Worm (Caenorhabditis elegans): ENCODE measurements around the gene rbm-26.

DNA sequence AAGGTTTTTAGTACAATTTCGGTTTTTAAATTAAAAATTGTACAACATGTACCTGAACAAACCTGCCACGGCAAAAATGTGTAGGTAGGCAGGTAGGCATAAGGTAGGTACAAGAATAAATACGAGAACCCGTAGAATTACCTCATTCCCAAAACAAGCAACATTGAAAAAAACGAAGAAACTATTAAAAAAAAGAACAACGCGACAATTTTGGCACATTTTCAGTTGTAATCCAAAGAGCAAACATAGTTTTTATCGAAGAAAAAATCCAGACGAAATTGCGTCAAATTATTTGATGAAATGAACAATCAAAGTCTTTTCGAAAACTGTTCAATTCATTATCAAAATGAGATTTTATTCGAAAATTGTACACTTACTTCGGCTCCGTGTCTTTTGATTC is 29.3 kb downstream of the rbm-26 start, which contains the start of gene B0244.16:
- TF ChIP-seq ztf-23 (GFP tag; IDR thresholded peaks at IDR 0.05) (no peak), T22C8.4 (GFP tag; IDR thresholded peaks at IDR 0.05) (no peak), klf-2 (GFP tag; conservative IDR thresholded peaks at IDR 0.05) (no peak), flt-1 (GFP tag; IDR thresholded peaks at IDR 0.05) (no peak), cog-1 (tag; optimal IDR thresholded peaks at IDR 0.05) (no peak), ztf-29 (GFP tag; IDR thresholded peaks at IDR 0.05) (no peak), tab-1 (GFP tag; IDR thresholded peaks at IDR 0.05) (no peak), med-1 (GFP tag; optimal IDR thresholded peaks at IDR 0.05; ENCODE audit: insufficient read depth) (no peak)
